Worm (Caenorhabditis elegans): ENCODE data around the gene ceh-38.
A peak's percentile ranks its signal among the peaks of the same experiment; 100 is the strongest.
"Not testable (repeated sequence)": the region's sequence is repeated elsewhere in the genome, so short reads cannot be mapped to it uniquely, and the experiment has no call there.

The ceh-38 gene

DNA sequence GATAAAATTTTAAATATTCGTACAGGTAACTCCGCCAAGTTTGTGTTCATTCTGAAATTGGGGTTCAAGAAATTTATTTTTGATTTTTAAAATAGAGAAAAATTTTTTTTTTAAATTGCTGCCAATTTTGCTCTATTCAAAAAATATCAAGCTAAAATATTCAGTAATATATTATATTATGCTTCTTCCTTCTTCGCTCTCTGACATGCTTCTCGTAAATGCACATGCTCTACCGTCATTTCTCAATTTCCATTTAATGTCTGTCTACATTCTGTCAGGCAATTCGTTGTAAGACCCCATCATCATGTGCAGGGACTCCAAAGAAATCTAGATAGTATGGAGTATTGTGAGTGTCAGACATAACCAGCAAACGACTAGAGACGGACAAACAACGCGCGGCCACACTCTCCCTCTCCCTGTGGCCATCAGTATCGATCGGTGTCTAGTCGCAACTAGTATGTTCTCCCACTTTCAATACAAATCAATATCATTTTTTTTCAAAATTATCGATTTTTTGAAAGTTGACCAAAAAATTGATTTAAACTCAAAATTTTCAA lies at the start of gene ceh-38, which contains the start of gene malt-1:
TSS of gene ceh-38 (plus strand) at position 277 of the 557 bp plus-strand sequence.
TSS of gene malt-1 (minus strand) at position 51 of the 557 bp plus-strand sequence.
- peak; percentile 55 for TF ChIP-seq hmg-4 (GFP tag; optimal IDR thresholded peaks at IDR 0.05)
- no peak for TF ChIP-seq hnd-1 (tag; optimal IDR thresholded peaks at IDR 0.05)
- peak; percentile 48 for TF ChIP-seq ceh-36 (tag; optimal IDR thresholded peaks at IDR 0.05)
- TF ChIP-seq F13C5.2 (tag; optimal IDR thresholded peaks at IDR 0.05) = peak; percentile 67
- TF ChIP-seq flt-1 (GFP tag; IDR thresholded peaks at IDR 0.05) = 0 out of 2 replicates have a peak, but pooled peaks have one; percentile 26

DNA sequence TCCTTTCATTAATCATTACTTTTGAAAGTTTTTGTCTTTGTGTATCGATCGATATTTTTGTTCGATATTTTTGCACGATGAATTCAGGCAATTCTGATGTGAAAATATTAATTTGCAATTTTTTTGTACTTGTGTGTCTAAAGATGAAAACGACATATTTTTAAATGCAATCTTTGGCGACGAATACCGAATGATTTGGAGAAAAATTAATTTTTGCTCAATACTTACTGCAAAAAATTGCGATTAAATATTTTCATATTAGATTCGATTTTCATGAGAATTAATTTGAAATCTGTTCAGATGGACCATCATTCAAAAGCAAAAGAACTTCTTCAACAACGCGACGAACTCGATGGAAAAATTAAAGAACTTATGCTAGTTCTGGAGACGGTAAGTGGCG lies 49.5 kb upstream of the ceh-38 start, which contains the start of gene psmd-9:
TSS of gene psmd-9 (plus strand) at position 301 of the 400 bp plus-strand sequence.
- TF ChIP-seq tbx-11 (GFP tag; IDR thresholded peaks at IDR 0.05) (no peak), tbx-37 (GFP tag; conservative IDR thresholded peaks at IDR 0.05) (no peak), ama-1 (optimal IDR thresholded peaks at IDR 0.05) (no peak), ceh-36 (tag; optimal IDR thresholded peaks at IDR 0.05) (no peak)

DNA sequence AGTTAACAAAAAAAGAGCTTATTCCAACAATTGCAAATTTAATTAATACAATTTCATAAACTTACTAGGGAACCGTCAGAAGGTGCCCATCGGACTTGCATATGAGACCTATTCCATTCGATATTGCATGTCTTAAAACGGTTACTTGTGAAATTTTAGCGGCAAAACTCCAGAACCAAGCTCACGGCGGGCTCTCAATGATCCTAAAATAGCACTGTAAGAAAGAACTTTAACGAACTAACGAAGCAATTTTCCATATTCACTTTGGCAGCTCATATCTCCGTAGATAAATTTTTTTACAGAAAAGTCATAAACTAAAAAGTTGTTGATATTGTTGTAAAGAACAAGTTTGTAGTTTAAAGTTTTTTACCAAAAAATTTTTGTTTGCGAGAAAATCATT lies 43.7 kb upstream of the ceh-38 start, which contains the start of gene B0252.3:
TSS of gene B0252.3 (minus strand) at position 101 of the 400 bp plus-strand sequence.
- TF ChIP-seq tbx-11 (GFP tag; IDR thresholded peaks at IDR 0.05); tra-4 (tag; optimal IDR thresholded peaks at IDR 0.05); hnd-1 (tag; optimal IDR thresholded peaks at IDR 0.05): not testable (repeated sequence)

DNA sequence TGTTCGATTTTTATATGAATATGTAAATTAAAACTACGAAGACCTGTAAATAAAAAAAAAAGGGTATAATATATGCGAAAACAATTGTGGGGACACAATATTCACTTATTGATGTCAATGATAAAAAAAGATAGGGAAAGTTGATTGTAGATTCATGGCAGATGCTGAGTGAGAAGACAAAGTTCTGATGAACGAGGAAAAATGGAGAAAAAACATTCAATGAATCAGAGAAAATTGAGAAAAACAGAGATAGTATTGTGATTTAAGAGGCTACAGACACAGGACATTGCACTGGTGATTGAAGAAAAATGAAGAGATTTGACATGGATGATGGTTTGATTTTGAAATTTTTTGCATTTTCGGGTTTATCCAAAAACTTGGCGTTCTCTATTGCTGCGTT lies 42.6 kb upstream of the ceh-38 start:
- TF ChIP-seq F13C5.2 (tag; optimal IDR thresholded peaks at IDR 0.05) (no peak), ets-7 (tag; optimal IDR thresholded peaks at IDR 0.05) (no peak), hnd-1 (tag; optimal IDR thresholded peaks at IDR 0.05) (no peak), ceh-13 (GFP tag; optimal IDR thresholded peaks at IDR 0.05) (no peak), pes-1 (GFP tag; IDR thresholded peaks at IDR 0.05) (no peak), B0310.2 (tag; optimal IDR thresholded peaks at IDR 0.05) (no peak), ceh-36 (tag; optimal IDR thresholded peaks at IDR 0.05) (no peak), hmbx-1 (tag; optimal IDR thresholded peaks at IDR 0.05) (no peak), flt-1 (GFP tag; IDR thresholded peaks at IDR 0.05) (no peak)

DNA sequence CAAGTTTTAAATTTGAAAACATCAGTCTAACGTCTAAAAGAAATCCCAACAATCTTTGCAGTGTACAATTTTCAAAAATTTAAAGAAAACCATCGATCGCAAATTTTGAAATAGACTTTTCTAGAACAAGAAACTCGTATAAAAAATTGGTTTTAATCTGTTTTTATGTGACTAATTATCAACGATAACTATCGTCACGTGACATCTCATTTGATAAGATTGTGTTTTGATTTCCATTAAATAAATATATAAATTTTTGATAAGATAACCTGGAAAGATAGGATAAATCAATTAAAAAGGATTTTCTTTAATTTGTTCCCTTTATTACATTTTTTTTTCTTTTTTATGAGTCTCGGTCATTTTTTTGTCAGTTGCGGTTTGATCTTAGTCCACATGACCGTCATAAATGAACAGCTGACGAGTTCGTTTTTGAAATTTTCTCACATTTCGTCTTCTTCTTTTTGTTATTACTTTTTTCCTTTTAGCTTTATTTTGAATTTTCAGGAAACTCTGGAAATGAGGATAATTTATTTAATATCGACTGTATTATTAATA lies 41.7 kb upstream of the ceh-38 start, which contains the start of gene asm-1:
TSS of gene asm-1 (plus strand) at position 505 of the 555 bp plus-strand sequence.
- no peak for TF ChIP-seq hmg-4 (GFP tag; optimal IDR thresholded peaks at IDR 0.05)
- TF ChIP-seq sea-1 (GFP tag; conservative IDR thresholded peaks at IDR 0.05) = no peak
- TF ChIP-seq tra-4 (tag; optimal IDR thresholded peaks at IDR 0.05) = no peak
- no peak for TF ChIP-seq ama-1 (optimal IDR thresholded peaks at IDR 0.05)
- TF ChIP-seq pes-1 (GFP tag; IDR thresholded peaks at IDR 0.05) = no peak
- TF ChIP-seq hnd-1 (tag; optimal IDR thresholded peaks at IDR 0.05) = no peak
- no peak for TF ChIP-seq ceh-36 (tag; optimal IDR thresholded peaks at IDR 0.05)
- TF ChIP-seq ets-7 (tag; optimal IDR thresholded peaks at IDR 0.05) = no peak
- no peak for TF ChIP-seq scrt-1 (GFP tag; IDR thresholded peaks at IDR 0.05)
- no peak for TF ChIP-seq flt-1 (GFP tag; IDR thresholded peaks at IDR 0.05)
- no peak for TF ChIP-seq hmbx-1 (tag; optimal IDR thresholded peaks at IDR 0.05)
- TF ChIP-seq tbx-11 (GFP tag; IDR thresholded peaks at IDR 0.05) = no peak
- TF ChIP-seq ceh-13 (GFP tag; optimal IDR thresholded peaks at IDR 0.05) = no peak
- no peak for TF ChIP-seq tbx-37 (GFP tag; conservative IDR thresholded peaks at IDR 0.05)
- TF ChIP-seq F13C5.2 (tag; optimal IDR thresholded peaks at IDR 0.05) = no peak
- TF ChIP-seq aly-1 (tag; optimal IDR thresholded peaks at IDR 0.05) = no peak
- no peak for TF ChIP-seq B0310.2 (tag; optimal IDR thresholded peaks at IDR 0.05)

DNA sequence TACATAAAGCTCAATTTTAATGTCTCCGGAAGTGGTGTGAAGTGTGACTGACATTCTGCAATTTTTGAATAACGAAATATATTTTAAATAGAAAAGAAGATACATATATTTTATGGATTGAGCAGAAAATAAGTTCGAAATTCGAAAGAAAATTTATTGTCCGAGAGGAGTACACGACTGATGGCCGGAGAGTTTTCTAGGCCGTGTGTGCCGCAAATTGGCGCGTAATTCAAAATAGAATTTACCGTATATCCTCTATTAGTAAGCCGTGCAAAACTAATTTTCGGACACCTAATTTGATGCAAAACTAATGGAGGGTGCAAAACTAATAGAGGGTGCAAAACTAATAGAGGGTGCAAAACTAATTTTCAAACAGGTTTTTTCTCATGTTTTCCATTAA lies 38.0 kb upstream of the ceh-38 start, which contains the start of gene cyn-10:
TSS of gene cyn-10 (minus strand) at position 57 of the 400 bp plus-strand sequence.
- no peak for TF ChIP-seq ets-7 (tag; optimal IDR thresholded peaks at IDR 0.05)
- TF ChIP-seq tbx-37 (GFP tag; conservative IDR thresholded peaks at IDR 0.05) = peak; percentile 97
- no peak for TF ChIP-seq hmg-4 (GFP tag; optimal IDR thresholded peaks at IDR 0.05)
- TF ChIP-seq hnd-1 (tag; optimal IDR thresholded peaks at IDR 0.05) = peak; percentile 35
- peak; percentile 75 for TF ChIP-seq scrt-1 (GFP tag; IDR thresholded peaks at IDR 0.05)
- no peak; the same call in 1 of the 2 replicates for TF ChIP-seq flt-1 (GFP tag; IDR thresholded peaks at IDR 0.05)
- TF ChIP-seq pes-1 (GFP tag; IDR thresholded peaks at IDR 0.05) = no peak
- TF ChIP-seq sea-1 (GFP tag; conservative IDR thresholded peaks at IDR 0.05) = peak; percentile 68; the same call in 1 of the 2 replicates
- TF ChIP-seq ceh-13 (GFP tag; optimal IDR thresholded peaks at IDR 0.05) = peak; percentile 3
- no peak for TF ChIP-seq tra-4 (tag; optimal IDR thresholded peaks at IDR 0.05)
- no peak for TF ChIP-seq ceh-36 (tag; optimal IDR thresholded peaks at IDR 0.05)

DNA sequence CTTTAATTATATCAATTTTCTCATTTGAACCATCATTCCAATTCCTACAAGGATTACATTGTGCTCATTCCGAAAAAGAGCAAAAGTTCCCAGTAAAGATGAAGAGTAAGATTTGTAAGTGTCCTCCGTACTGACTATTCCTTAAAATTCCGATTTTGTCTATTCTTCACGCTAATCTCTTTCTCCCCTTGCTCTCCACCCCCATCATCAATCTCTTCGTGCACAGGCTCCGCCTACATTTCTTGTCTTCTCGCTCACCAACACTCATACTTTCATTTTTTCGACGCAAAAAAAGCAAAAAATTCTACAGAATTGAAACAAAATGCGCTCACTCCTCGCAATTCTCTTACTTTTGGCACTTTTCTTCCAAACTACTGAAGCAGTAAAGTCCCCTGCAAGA lies 35.5 kb upstream of the ceh-38 start, which contains the start of gene B0252.8:
TSS of gene B0252.8 (plus strand) at position 292 of the 400 bp plus-strand sequence.
- TF ChIP-seq ceh-13 (GFP tag; optimal IDR thresholded peaks at IDR 0.05) (no peak), flt-1 (GFP tag; IDR thresholded peaks at IDR 0.05) (no peak), ama-1 (optimal IDR thresholded peaks at IDR 0.05) (no peak), F13C5.2 (tag; optimal IDR thresholded peaks at IDR 0.05) (no peak), B0310.2 (tag; optimal IDR thresholded peaks at IDR 0.05) (no peak), pes-1 (GFP tag; IDR thresholded peaks at IDR 0.05) (no peak), tbx-37 (GFP tag; conservative IDR thresholded peaks at IDR 0.05) (no peak), scrt-1 (GFP tag; IDR thresholded peaks at IDR 0.05) (no peak), ets-7 (tag; optimal IDR thresholded peaks at IDR 0.05) (no peak), hnd-1 (tag; optimal IDR thresholded peaks at IDR 0.05) (no peak)

DNA sequence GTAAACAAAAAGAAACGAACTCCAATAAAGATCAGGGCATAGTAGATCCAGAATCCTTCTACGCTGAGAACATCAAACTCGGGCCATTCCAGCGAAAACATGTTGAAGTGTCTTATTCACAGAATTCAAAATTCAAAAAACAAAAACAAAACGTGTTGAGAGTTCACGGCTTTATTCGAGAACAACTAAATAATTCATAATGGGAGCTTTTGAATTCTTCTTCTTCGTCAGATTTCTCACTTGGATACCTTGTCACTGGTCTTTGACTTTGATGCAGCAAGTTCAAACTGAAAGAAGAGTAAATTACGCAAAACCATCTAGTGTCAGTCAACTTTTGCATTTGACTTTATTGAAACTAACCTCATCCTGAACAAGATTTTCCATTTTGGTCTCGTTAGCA lies 33.6 kb upstream of the ceh-38 start, which contains the start of gene B0252.11:
TSS of gene B0252.11 (minus strand) at position 101 of the 400 bp plus-strand sequence.
- no peak for TF ChIP-seq B0310.2 (tag; optimal IDR thresholded peaks at IDR 0.05)
- TF ChIP-seq hmg-4 (GFP tag; optimal IDR thresholded peaks at IDR 0.05) = no peak
- no peak for TF ChIP-seq aly-1 (tag; optimal IDR thresholded peaks at IDR 0.05)
- no peak for TF ChIP-seq pes-1 (GFP tag; IDR thresholded peaks at IDR 0.05)
- no peak for TF ChIP-seq sea-1 (GFP tag; conservative IDR thresholded peaks at IDR 0.05)
- no peak for TF ChIP-seq ceh-36 (tag; optimal IDR thresholded peaks at IDR 0.05)
- TF ChIP-seq F13C5.2 (tag; optimal IDR thresholded peaks at IDR 0.05) = no peak
- no peak for TF ChIP-seq ama-1 (optimal IDR thresholded peaks at IDR 0.05)
